Fruit fly (Drosophila melanogaster): ENCODE results near the gene CG7231.

DNA sequence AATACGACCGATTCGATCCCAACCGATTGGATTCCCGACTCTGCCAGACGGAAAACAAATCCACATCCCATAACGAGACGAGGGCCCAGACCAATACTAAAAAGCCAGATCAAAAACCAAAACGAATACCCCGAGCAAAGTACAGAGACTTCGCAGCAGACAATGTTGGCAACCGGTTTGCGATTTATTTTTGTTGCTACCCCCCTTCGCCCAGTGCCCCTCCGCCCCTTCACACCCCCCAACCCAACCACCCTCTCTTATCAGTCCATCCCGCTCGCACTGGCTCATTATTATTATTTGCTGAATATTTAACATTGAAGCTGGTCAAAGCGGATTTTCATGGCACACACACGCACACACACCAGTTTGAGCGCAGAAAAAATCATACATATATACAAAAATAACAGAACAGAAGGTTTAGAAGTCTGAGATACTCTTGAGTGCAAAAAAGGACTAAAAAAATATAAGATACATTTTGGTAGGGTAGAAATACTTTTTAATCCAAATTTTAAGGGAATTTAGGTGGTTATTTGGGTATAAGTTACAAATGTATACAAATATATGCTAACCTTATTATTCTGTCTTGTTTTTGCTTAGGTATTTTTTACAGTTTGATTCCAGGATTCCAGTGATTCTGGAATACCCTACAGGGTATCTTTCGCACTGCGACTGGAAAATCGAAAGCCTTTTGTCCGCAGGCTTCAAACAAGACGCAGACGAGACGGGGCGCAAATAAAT lies 10.1 kb upstream of the CG7231 start:
- TF ChIP-seq Clk (GFP tag; optimal IDR thresholded peaks at IDR 0.05): no peak
- peak; percentile 14 for TF ChIP-seq tj (GFP tag; optimal IDR thresholded peaks at IDR 0.05)
- no peak for TF ChIP-seq CG7045 (GFP tag; optimal IDR thresholded peaks at IDR 0.05)
- no peak for TF ChIP-seq toe (GFP tag; optimal IDR thresholded peaks at IDR 0.05)
- no peak for TF ChIP-seq CG11617 (GFP tag; optimal IDR thresholded peaks at IDR 0.05)
- TF ChIP-seq kay (GFP tag; ENCODE audit: borderline replicate concordance): no peak
- TF ChIP-seq cic (GFP tag; optimal IDR thresholded peaks at IDR 0.05): no peak
- no peak for TF ChIP-seq CG33017 (tag; optimal IDR thresholded peaks at IDR 0.05)

All from whole organism, adult.